Fruit fly (Drosophila melanogaster): ENCODE data around the gene MED11.

DNA sequence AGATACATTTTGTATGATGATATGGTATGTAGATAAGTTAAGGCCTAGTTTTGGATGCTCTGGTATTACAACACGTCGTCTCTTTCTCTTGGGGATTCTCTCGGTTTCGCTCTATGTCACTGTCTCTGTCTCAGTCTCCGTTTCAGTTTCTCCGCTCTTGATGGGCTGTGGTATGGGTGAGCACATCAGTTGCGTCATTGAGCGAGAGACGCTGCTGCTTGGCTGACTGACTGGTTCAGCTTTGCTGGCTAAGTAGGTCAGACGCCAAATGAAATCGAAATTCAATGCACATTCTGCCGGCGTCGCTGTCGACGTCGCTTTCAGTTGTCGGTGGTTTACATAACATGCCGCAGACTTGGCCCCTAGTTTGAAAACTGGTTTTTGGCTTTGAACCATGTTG is 8.2 kb downstream of the MED11 start:
- TF ChIP-seq OdsH (GFP tag; optimal IDR thresholded peaks at IDR 0.05): no peak
- TF ChIP-seq cyc (GFP tag; optimal IDR thresholded peaks at IDR 0.05): no peak
- TF ChIP-seq svp (GFP tag): no peak
- TF ChIP-seq CG31627 (GFP tag; optimal IDR thresholded peaks at IDR 0.05): no peak
- no peak for TF ChIP-seq Sox14 (GFP tag; optimal IDR thresholded peaks at IDR 0.05)
- TF ChIP-seq Ets96B (tag; optimal IDR thresholded peaks at IDR 0.05): no peak
- no peak for TF ChIP-seq CG10669 (GFP tag; optimal IDR thresholded peaks at IDR 0.05)
- no peak for TF ChIP-seq CG3919 (GFP tag; optimal IDR thresholded peaks at IDR 0.05)
- no peak for TF ChIP-seq CG1621 (tag; optimal IDR thresholded peaks at IDR 0.05)
- TF ChIP-seq CG8319 (GFP tag; optimal IDR thresholded peaks at IDR 0.05): no peak
- TF ChIP-seq CG6854 (GFP tag; optimal IDR thresholded peaks at IDR 0.05): peak; percentile 8
- no peak for TF ChIP-seq dac (GFP tag; optimal IDR thresholded peaks at IDR 0.05)
- TF ChIP-seq CG6276 (GFP tag; optimal IDR thresholded peaks at IDR 0.05): no peak
- no peak for TF ChIP-seq esn (GFP tag; optimal IDR thresholded peaks at IDR 0.05)
